Worm (Caenorhabditis elegans): ENCODE measurements around the gene K07D4.9.
A peak's percentile ranks its signal among the peaks of the same experiment; 100 is the strongest.

The K07D4.9 gene

DNA sequence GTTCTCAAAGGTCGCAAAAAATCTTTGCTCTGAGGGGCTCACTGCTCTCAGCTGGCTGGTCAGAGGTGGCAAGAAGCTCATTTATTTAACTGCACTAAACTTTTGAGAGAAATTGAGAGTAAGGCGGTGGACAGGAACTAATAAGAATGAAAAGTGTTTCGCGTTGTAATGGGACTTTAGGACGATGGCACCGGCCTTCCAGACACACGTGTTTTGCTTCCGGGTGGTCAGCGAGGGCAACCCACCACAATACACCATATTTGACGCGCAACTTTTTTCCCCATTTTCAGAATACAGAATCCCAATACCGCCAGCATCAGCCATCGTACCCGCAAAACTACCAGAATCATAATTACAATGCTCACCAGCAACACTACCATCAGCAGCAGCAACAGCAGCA lies 11.7 kb downstream of the K07D4.9 start:
- TF ChIP-seq ama-1 (optimal IDR thresholded peaks at IDR 0.05) (no peak), hmbx-1 (tag; optimal IDR thresholded peaks at IDR 0.05) (no peak), ceh-36 (tag; optimal IDR thresholded peaks at IDR 0.05) (no peak), ceh-13 (GFP tag; optimal IDR thresholded peaks at IDR 0.05) (no peak), scrt-1 (GFP tag; IDR thresholded peaks at IDR 0.05) (no peak), flt-1 (GFP tag; IDR thresholded peaks at IDR 0.05) (no peak), ets-7 (tag; optimal IDR thresholded peaks at IDR 0.05) (no peak), aly-1 (tag; optimal IDR thresholded peaks at IDR 0.05) (no peak), F13C5.2 (tag; optimal IDR thresholded peaks at IDR 0.05) (no peak), B0310.2 (tag; optimal IDR thresholded peaks at IDR 0.05) (no peak), tbx-37 (GFP tag; conservative IDR thresholded peaks at IDR 0.05) (no peak), tbx-11 (GFP tag; IDR thresholded peaks at IDR 0.05) (no peak), pes-1 (GFP tag; IDR thresholded peaks at IDR 0.05) (no peak), hnd-1 (tag; optimal IDR thresholded peaks at IDR 0.05) (no peak), sea-1 (GFP tag; conservative IDR thresholded peaks at IDR 0.05) (no peak)

- no peak for TF ChIP-seq ama-1 (optimal IDR thresholded peaks at IDR 0.05)
- no peak for TF ChIP-seq hnd-1 (tag; optimal IDR thresholded peaks at IDR 0.05)
- no peak for TF ChIP-seq ceh-36 (tag; optimal IDR thresholded peaks at IDR 0.05)
- TF ChIP-seq aly-1 (tag; optimal IDR thresholded peaks at IDR 0.05): no peak
- TF ChIP-seq ets-7 (tag; optimal IDR thresholded peaks at IDR 0.05): no peak
- no peak for TF ChIP-seq hmbx-1 (tag; optimal IDR thresholded peaks at IDR 0.05)
- TF ChIP-seq pes-1 (GFP tag; IDR thresholded peaks at IDR 0.05): no peak
- TF ChIP-seq scrt-1 (GFP tag; IDR thresholded peaks at IDR 0.05): no peak
- TF ChIP-seq tbx-11 (GFP tag; IDR thresholded peaks at IDR 0.05): no peak
- no peak for TF ChIP-seq tbx-37 (GFP tag; conservative IDR thresholded peaks at IDR 0.05)
- no peak for TF ChIP-seq ceh-13 (GFP tag; optimal IDR thresholded peaks at IDR 0.05)
- TF ChIP-seq B0310.2 (tag; optimal IDR thresholded peaks at IDR 0.05): no peak
- TF ChIP-seq sea-1 (GFP tag; conservative IDR thresholded peaks at IDR 0.05): no peak
- no peak for TF ChIP-seq hmg-4 (GFP tag; optimal IDR thresholded peaks at IDR 0.05)
- TF ChIP-seq tra-4 (tag; optimal IDR thresholded peaks at IDR 0.05): no peak
- TF ChIP-seq flt-1 (GFP tag; IDR thresholded peaks at IDR 0.05): no peak
These were observed 14.3 kb downstream of the K07D4.9 start for ce11 chrII:4042696-4043095.

- TF ChIP-seq ceh-36 (tag; optimal IDR thresholded peaks at IDR 0.05) (no peak), tra-4 (tag; optimal IDR thresholded peaks at IDR 0.05) (no peak), F13C5.2 (tag; optimal IDR thresholded peaks at IDR 0.05) (peak; percentile 30)
These were observed 16.0 kb downstream of the K07D4.9 start, which contains the start of gene rpn-11 for ce11 chrII:4044349-4044748. Gene rpn-11 (minus strand): TSS chrII:4044546.

ce11 chrII:4045396-4045795 lies 17.0 kb downstream of the K07D4.9 start, which contains the start of gene K07D4.2:
Gene K07D4.2 (minus strand): TSS chrII:4045496.
- TF ChIP-seq ceh-36 (tag; optimal IDR thresholded peaks at IDR 0.05) (no peak), aly-1 (tag; optimal IDR thresholded peaks at IDR 0.05) (no peak), ets-7 (tag; optimal IDR thresholded peaks at IDR 0.05) (no peak), hmg-4 (GFP tag; optimal IDR thresholded peaks at IDR 0.05) (no peak), F13C5.2 (tag; optimal IDR thresholded peaks at IDR 0.05) (no peak), ceh-13 (GFP tag; optimal IDR thresholded peaks at IDR 0.05) (no peak), hmbx-1 (tag; optimal IDR thresholded peaks at IDR 0.05) (no peak), sea-1 (GFP tag; conservative IDR thresholded peaks at IDR 0.05) (no peak), flt-1 (GFP tag; IDR thresholded peaks at IDR 0.05) (no peak), hnd-1 (tag; optimal IDR thresholded peaks at IDR 0.05) (no peak), pes-1 (GFP tag; IDR thresholded peaks at IDR 0.05) (no peak), tbx-11 (GFP tag; IDR thresholded peaks at IDR 0.05) (no peak), scrt-1 (GFP tag; IDR thresholded peaks at IDR 0.05) (no peak)

DNA sequence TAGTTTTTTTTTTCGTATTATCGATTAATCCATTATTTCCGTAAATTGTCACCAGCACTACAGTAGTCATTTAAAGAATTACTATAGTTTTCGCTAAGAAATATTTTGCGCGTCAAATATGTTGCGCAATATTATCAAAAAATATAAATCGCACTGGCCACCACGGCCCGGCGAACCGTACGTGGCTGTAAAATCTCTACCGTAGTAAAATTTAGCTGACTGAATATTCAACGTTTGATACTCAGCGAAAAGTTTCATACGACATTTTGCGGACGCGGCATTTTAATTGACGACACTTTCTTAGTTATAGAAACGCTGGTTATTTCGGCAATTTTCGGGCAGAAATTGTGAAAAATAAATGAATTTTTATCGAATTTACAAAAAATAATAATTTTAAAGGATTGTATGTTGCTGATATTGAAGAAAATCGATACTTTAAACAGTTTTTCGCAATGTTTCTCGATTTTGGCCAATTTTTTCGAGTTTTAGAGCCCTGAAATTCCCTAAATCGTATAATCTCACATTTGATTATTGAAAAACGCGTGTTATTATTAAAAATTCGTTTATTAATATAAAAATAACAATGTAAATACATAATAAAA lies 19.6 kb downstream of the K07D4.9 start:
- TF ChIP-seq flt-1 (GFP tag; IDR thresholded peaks at IDR 0.05): 0 out of 2 replicates have a peak, but pooled peaks have one; percentile 26
- TF ChIP-seq tbx-37 (GFP tag; conservative IDR thresholded peaks at IDR 0.05): peak; percentile 56
- TF ChIP-seq pes-1 (GFP tag; IDR thresholded peaks at IDR 0.05): peak; percentile 65

DNA sequence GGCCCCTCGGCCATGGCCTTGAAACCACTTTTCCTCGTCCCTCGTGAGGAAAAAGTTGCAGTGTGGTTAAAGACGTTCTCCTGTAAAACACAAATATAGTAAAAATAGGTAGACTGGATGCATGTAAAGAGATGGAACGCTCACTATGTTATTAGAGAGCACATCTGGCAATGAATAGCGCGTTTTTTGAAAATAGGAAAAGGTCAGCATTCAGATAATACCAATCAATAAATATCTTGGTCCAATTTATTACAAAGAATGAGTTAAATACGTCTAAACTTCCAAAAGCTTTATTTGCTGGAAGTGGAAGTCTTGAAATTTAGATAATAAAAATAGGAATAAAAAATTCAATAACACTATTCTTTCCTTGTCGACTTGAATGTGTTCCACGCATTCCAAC lies 34.1 kb downstream of the K07D4.9 start, which contains the start of gene gadr-4:
gadr-4 (minus strand) TSS at position 101 of the 400 bp plus-strand sequence.
- no peak for TF ChIP-seq tbx-37 (GFP tag; conservative IDR thresholded peaks at IDR 0.05)
- TF ChIP-seq B0310.2 (tag; optimal IDR thresholded peaks at IDR 0.05): no peak
- no peak for TF ChIP-seq hmg-4 (GFP tag; optimal IDR thresholded peaks at IDR 0.05)

ce11 chrII:4063997-4064396 lies 35.6 kb downstream of the K07D4.9 start, which contains the start of gene fbxb-118:
Gene fbxb-118 (minus strand): TSS chrII:4064097.
- TF ChIP-seq ceh-36 (tag; optimal IDR thresholded peaks at IDR 0.05) (no peak), aly-1 (tag; optimal IDR thresholded peaks at IDR 0.05) (no peak), ama-1 (optimal IDR thresholded peaks at IDR 0.05) (no peak), tbx-11 (GFP tag; IDR thresholded peaks at IDR 0.05) (no peak), pes-1 (GFP tag; IDR thresholded peaks at IDR 0.05) (no peak), tbx-37 (GFP tag; conservative IDR thresholded peaks at IDR 0.05) (no peak), F13C5.2 (tag; optimal IDR thresholded peaks at IDR 0.05) (no peak), sea-1 (GFP tag; conservative IDR thresholded peaks at IDR 0.05) (no peak), hmg-4 (GFP tag; optimal IDR thresholded peaks at IDR 0.05) (no peak), flt-1 (GFP tag; IDR thresholded peaks at IDR 0.05) (no peak), ets-7 (tag; optimal IDR thresholded peaks at IDR 0.05) (no peak), tra-4 (tag; optimal IDR thresholded peaks at IDR 0.05) (no peak), hnd-1 (tag; optimal IDR thresholded peaks at IDR 0.05) (no peak)

DNA sequence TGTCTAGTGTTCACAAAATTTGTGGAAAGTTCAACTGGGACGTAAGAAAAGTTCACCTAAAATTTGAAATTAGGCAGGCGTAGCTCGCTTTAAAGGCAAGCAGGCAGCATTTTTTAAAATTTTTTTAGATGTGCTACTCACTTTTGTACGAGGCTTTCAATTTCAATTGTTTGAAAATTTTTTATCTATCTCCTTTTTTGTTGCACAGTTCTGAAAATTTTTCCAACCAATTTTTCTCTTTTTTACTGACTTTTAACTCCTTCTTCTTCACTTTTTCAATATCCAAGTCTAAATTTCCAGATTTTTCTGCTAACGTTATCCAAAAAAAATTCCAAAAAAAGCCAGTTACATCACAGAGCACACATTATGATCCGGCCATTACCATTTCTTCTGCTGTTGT lies 38.9 kb downstream of the K07D4.9 start, which contains the start of gene W06A11.1:
W06A11.1 (plus strand) TSS at position 301 of the 400 bp plus-strand sequence.
- TF ChIP-seq hmbx-1 (tag; optimal IDR thresholded peaks at IDR 0.05) (no peak), hmg-4 (GFP tag; optimal IDR thresholded peaks at IDR 0.05) (no peak), ceh-36 (tag; optimal IDR thresholded peaks at IDR 0.05) (no peak), sea-1 (GFP tag; conservative IDR thresholded peaks at IDR 0.05) (no peak), tbx-37 (GFP tag; conservative IDR thresholded peaks at IDR 0.05) (no peak), F13C5.2 (tag; optimal IDR thresholded peaks at IDR 0.05) (no peak), tbx-11 (GFP tag; IDR thresholded peaks at IDR 0.05) (no peak), ceh-13 (GFP tag; optimal IDR thresholded peaks at IDR 0.05) (no peak), ets-7 (tag; optimal IDR thresholded peaks at IDR 0.05) (no peak), hnd-1 (tag; optimal IDR thresholded peaks at IDR 0.05) (no peak), tra-4 (tag; optimal IDR thresholded peaks at IDR 0.05) (no peak), ama-1 (optimal IDR thresholded peaks at IDR 0.05) (no peak), flt-1 (GFP tag; IDR thresholded peaks at IDR 0.05) (no peak), B0310.2 (tag; optimal IDR thresholded peaks at IDR 0.05) (no peak), aly-1 (tag; optimal IDR thresholded peaks at IDR 0.05) (no peak), pes-1 (GFP tag; IDR thresholded peaks at IDR 0.05) (no peak), scrt-1 (GFP tag; IDR thresholded peaks at IDR 0.05) (no peak)
